Worm (Caenorhabditis elegans) whole organism, L2 larva: ENCODE measurements around the gene F28C6.10.
A peak's percentile ranks its signal among the peaks of the same experiment; 100 is the strongest.

ENCODE experiments used
- C34F6.9 ChIP-seq: fragments of 150-350 bp; optimal IDR thresholded peaks from 2 replicates; lab custom pipeline; 2014; ENCODE audit warnings: missing biosample characterization, missing genetic modification characterization
- Y55F3AM.14 ChIP-seq: fragments of 200-800 bp; sonication (Bioruptor generic); optimal IDR thresholded peaks from 2 replicates; lab custom pipeline; 2018; ENCODE audit warnings: mild to moderate bottlenecking, missing genetic modification characterization, missing compliant biosample characterization
- aly-2 ChIP-seq: fragments of 150-350 bp; optimal IDR thresholded peaks from 2 replicates; lab custom pipeline; 2014; ENCODE audit warnings: missing biosample characterization, missing genetic modification characterization
- ama-1 ChIP-seq: fragments of 150-350 bp; optimal IDR thresholded peaks from 2 replicates; lab custom pipeline; 2018; ENCODE audit warnings: inconsistent platforms
- blmp-1 ChIP-seq: sonication (generic microtip); optimal IDR thresholded peaks from 2 replicates; lab custom pipeline; 2017; ENCODE audit warnings: missing genetic modification characterization, mild to moderate bottlenecking, missing compliant biosample characterization, antibody characterized with exemption, moderate library complexity; ENCODE audit not compliant: insufficient read depth
- ceh-16 ChIP-seq: fragments of 150-350 bp; optimal IDR thresholded peaks from 2 replicates; lab custom pipeline; 2014; ENCODE audit warnings: missing biosample characterization, missing genetic modification characterization
- ceh-82 ChIP-seq: fragments of 150-350 bp; optimal IDR thresholded peaks from 2 replicates; lab custom pipeline; 2014; ENCODE audit warnings: missing biosample characterization, missing genetic modification characterization
- crh-2 ChIP-seq: sonication (generic microtip); optimal IDR thresholded peaks from 2 replicates; lab custom pipeline; 2017; ENCODE audit warnings: missing biosample characterization, missing genetic modification characterization
- egl-27 ChIP-seq: sonication (generic microtip); optimal IDR thresholded peaks from 3 replicates; lab custom pipeline; 2017; ENCODE audit warnings: missing biosample characterization, missing genetic modification reagents, missing genetic modification characterization
- elt-1 ChIP-seq: fragments of 150-350 bp; optimal IDR thresholded peaks from 2 replicates; lab custom pipeline; 2014; ENCODE audit warnings: missing biosample characterization, missing genetic modification characterization
- elt-3 ChIP-seq: sonication (generic microtip); optimal IDR thresholded peaks from 2 replicates; lab custom pipeline; 2017; ENCODE audit warnings: missing biosample characterization, missing genetic modification characterization
- gmeb-1 ChIP-seq: fragments of 150-350 bp; optimal IDR thresholded peaks from 2 replicates; lab custom pipeline; 2014; ENCODE audit warnings: missing biosample characterization, missing genetic modification characterization
- lin-11 ChIP-seq: fragments of 150-350 bp; sonication (generic microtip); optimal IDR thresholded peaks from 2 replicates; lab custom pipeline; 2014; ENCODE audit warnings: missing biosample characterization, missing genetic modification characterization, inconsistent platforms, mixed read lengths
- lin-13 ChIP-seq: fragments of 150-350 bp; optimal IDR thresholded peaks from 2 replicates; lab custom pipeline; 2014; ENCODE audit warnings: missing biosample characterization, missing genetic modification reagents, missing genetic modification characterization
- lin-39 ChIP-seq: fragments of 150-350 bp; optimal IDR thresholded peaks from 2 replicates; lab custom pipeline; 2014; ENCODE audit warnings: missing biosample characterization, missing genetic modification reagents, missing genetic modification characterization
- lsy-2 ChIP-seq, 2 experiments: fragments of 150-350 bp in 1 of 2; sonication (generic microtip) in 1 of 2; optimal IDR thresholded peaks; 2 replicates each; lab custom pipeline; 2014 to 2017; ENCODE audit warnings: missing biosample characterization in 2 of 2, missing genetic modification characterization in 2 of 2
- mab-5 ChIP-seq: fragments of 150-350 bp; optimal IDR thresholded peaks from 2 replicates; lab custom pipeline; 2014; ENCODE audit warnings: missing biosample characterization, missing genetic modification characterization
- mdl-1 ChIP-seq, 2 experiments: fragments of 150-350 bp in 1 of 2; sonication (generic microtip) in 1 of 2; optimal IDR thresholded peaks; 2 replicates each; lab custom pipeline; 2017; ENCODE audit warnings: missing biosample characterization in 2 of 2, missing genetic modification characterization in 2 of 2
- nhr-10 ChIP-seq: sonication (generic microtip); optimal IDR thresholded peaks from 2 replicates; lab custom pipeline; 2017; ENCODE audit warnings: missing biosample characterization, missing genetic modification characterization
- nhr-11 ChIP-seq: fragments of 150-350 bp; optimal IDR thresholded peaks from 2 replicates; lab custom pipeline; 2014; ENCODE audit warnings: missing biosample characterization, missing genetic modification characterization
- nhr-12 ChIP-seq: fragments of 150-350 bp; optimal IDR thresholded peaks from 2 replicates; lab custom pipeline; 2014; ENCODE audit warnings: missing biosample characterization, missing genetic modification characterization
- nhr-129 ChIP-seq: fragments of 150-350 bp; optimal IDR thresholded peaks from 2 replicates; lab custom pipeline; 2014; ENCODE audit warnings: missing biosample characterization, missing genetic modification characterization
- nhr-21 ChIP-seq: fragments of 150-350 bp; optimal IDR thresholded peaks from 2 replicates; lab custom pipeline; 2014; ENCODE audit warnings: missing biosample characterization, missing genetic modification characterization
- nhr-23 ChIP-seq: fragments of 150-350 bp; optimal IDR thresholded peaks from 2 replicates; lab custom pipeline; 2014; ENCODE audit warnings: missing biosample characterization, missing genetic modification reagents, missing genetic modification characterization
- nhr-237 ChIP-seq: fragments of 150-350 bp; optimal IDR thresholded peaks from 2 replicates; lab custom pipeline; 2014; ENCODE audit warnings: missing biosample characterization, missing genetic modification characterization
- nhr-77 ChIP-seq: fragments of 150-350 bp; optimal IDR thresholded peaks from 2 replicates; lab custom pipeline; 2014; ENCODE audit warnings: missing biosample characterization, missing genetic modification characterization
- peb-1 ChIP-seq: fragments of 150-350 bp; optimal IDR thresholded peaks from 2 replicates; lab custom pipeline; 2014; ENCODE audit warnings: missing biosample characterization, missing genetic modification characterization
- sem-4 ChIP-seq: fragments of 150-350 bp; optimal IDR thresholded peaks from 2 replicates; lab custom pipeline; 2014; ENCODE audit warnings: missing biosample characterization, missing genetic modification reagents, missing genetic modification characterization
- skn-1 ChIP-seq: sonication (generic microtip); optimal IDR thresholded peaks from 2 replicates; lab custom pipeline; 2017; ENCODE audit warnings: missing biosample characterization, missing genetic modification characterization
- sma-3 ChIP-seq: sonication (generic microtip); optimal IDR thresholded peaks from 2 replicates; lab custom pipeline; 2016; ENCODE audit warnings: missing genetic modification reagents, missing genetic modification characterization, missing compliant biosample characterization
- sma-9 ChIP-seq, 2 experiments: fragments of 150-350 bp in 1 of 2; sonication (generic microtip) in 1 of 2; optimal IDR thresholded peaks; 2 replicates each; lab custom pipeline; 2014 to 2016; ENCODE audit warnings: missing genetic modification characterization in 2 of 2, mild to moderate bottlenecking in 1 of 2, missing biosample characterization in 1 of 2, missing compliant biosample characterization in 1 of 2, missing genetic modification reagents in 1 of 2, moderate library complexity in 1 of 2
- snpc-4 ChIP-seq: fragments of 150-350 bp; optimal IDR thresholded peaks from 2 replicates; lab custom pipeline; 2014; ENCODE audit warnings: missing biosample characterization, missing genetic modification characterization
- unc-39 ChIP-seq: fragments of 150-350 bp; optimal IDR thresholded peaks from 2 replicates; lab custom pipeline; 2014; ENCODE audit warnings: missing biosample characterization, missing genetic modification characterization
- unc-55 ChIP-seq: fragments of 150-350 bp; sonication (generic microtip); optimal IDR thresholded peaks from 3 replicates; lab custom pipeline; 2014; ENCODE audit warnings: missing biosample characterization, missing genetic modification reagents, missing genetic modification characterization
- unc-62 ChIP-seq: fragments of 150-350 bp; optimal IDR thresholded peaks from 2 replicates; lab custom pipeline; 2014; ENCODE audit warnings: missing biosample characterization, missing genetic modification reagents, missing genetic modification characterization
- zag-1 ChIP-seq: fragments of 150-350 bp; optimal IDR thresholded peaks from 2 replicates; lab custom pipeline; 2014; ENCODE audit warnings: missing biosample characterization, missing genetic modification characterization
- ztf-1 ChIP-seq: fragments of 200-800 bp; sonication (Bioruptor generic); conservative IDR thresholded peaks from 2 replicates; pipeline ENCODE4 v1.3.6; 2022; ENCODE audit warnings: missing genetic modification characterization, missing compliant biosample characterization
- ztf-11 ChIP-seq: sonication (generic microtip); optimal IDR thresholded peaks from 2 replicates; lab custom pipeline; 2017; ENCODE audit warnings: missing biosample characterization, missing genetic modification characterization
- ztf-4 ChIP-seq: fragments of 150-350 bp; optimal IDR thresholded peaks from 2 replicates; lab custom pipeline; 2014; ENCODE audit warnings: missing biosample characterization, missing genetic modification characterization

Gene F28C6.10

DNA sequence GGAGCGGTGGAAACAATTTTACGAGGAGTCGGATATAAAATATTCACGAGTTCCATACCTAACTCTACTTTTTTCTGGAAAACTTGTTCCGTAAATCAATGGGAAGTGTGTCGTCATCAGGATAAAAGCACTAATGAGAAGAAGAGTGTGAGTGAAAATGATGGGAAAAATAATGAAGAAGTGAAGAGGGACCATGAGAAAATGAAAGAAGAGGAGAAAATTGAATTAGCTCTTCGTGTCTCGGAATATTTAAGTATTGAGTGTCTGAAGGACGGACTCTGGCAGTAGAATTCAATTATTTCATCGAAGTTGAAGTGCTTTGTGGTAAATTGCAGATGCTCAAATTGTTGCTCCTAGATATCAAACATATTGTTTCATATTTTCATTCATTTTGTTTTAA lies 18.5 kb upstream of the F28C6.10 start:
- TF ChIP-seq nhr-21 (tag; lab: Kevin White, UChicago) (no peak), C34F6.9 (tag; lab: Kevin White, UChicago) (peak; percentile 49), nhr-237 (tag; lab: Kevin White, UChicago) (no peak), peb-1 (tag; lab: Kevin White, UChicago) (no peak), lin-13 (GFP tag; lab: Kevin White, UChicago) (no peak), sma-3 (GFP tag; lab: Kevin White, UChicago) (no peak), elt-1 (tag; lab: Kevin White, UChicago) (no peak), crh-2 (tag; lab: Kevin White, UChicago) (peak; percentile 35), gmeb-1 (tag; lab: Kevin White, UChicago) (no peak), elt-3 (no peak), lin-11 (tag; lab: Kevin White, UChicago) (no peak), snpc-4 (no peak), mdl-1 (tag; optimal IDR thresholded peaks at IDR 0.05; lab: Kevin White, UChicago) (no peak), sma-9 (GFP tag; optimal IDR thresholded peaks at IDR 0.05; lab: Kevin White, UChicago) (peak; percentile 38), sma-9 (tag; optimal IDR thresholded peaks at IDR 0.05; lab: Kevin White, UChicago) (no peak), lsy-2 (tag; optimal IDR thresholded peaks at IDR 0.05; lab: Kevin White, UChicago) (peak in 1 of 2 experiments; percentile 39), ceh-16 (no peak), ztf-1 (GFP tag; lab: Robert Waterston, UW) (no peak), Y55F3AM.14 (GFP tag; lab: Kevin White, UChicago) (no peak), nhr-77 (tag; lab: Kevin White, UChicago) (no peak), nhr-12 (tag; lab: Kevin White, UChicago) (no peak), unc-39 (tag; lab: Kevin White, UChicago) (no peak), zag-1 (tag; lab: Kevin White, UChicago) (peak; percentile 40), lin-39 (tag; lab: Kevin White, UChicago) (no peak), unc-55 (peak; percentile 17), egl-27 (no peak), ama-1 (no peak), nhr-11 (tag; lab: Kevin White, UChicago) (no peak), skn-1 (no peak), nhr-23 (tag; lab: Kevin White, UChicago) (no peak), sem-4 (tag; lab: Kevin White, UChicago) (no peak), ztf-11 (tag; lab: Kevin White, UChicago) (no peak)

DNA sequence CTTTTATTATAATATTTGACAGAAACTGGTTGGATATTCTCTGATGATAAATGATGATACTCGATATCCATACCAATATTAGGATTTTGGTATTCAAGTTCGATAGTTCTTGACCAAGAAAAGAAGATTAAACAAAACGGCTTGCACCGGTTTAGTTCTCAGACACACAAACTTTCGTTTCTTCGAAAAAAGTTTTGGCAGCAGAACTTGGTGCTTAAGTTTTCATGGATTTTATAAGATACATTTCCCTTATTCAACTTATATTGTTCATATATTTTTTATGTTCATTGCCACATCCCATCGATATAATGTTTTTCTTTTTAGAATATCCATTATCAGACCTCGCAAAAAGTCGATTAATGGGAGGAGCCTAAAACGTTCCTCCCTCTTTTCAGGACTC lies 17.1 kb upstream of the F28C6.10 start, which contains the start of gene aptf-4:
TSS of gene aptf-4 (plus strand) at position 301 of the 400 bp plus-strand sequence.
- TF ChIP-seq unc-55 (peak; percentile 26), ztf-4 (tag; lab: Kevin White, UChicago) (no peak), nhr-10 (tag; lab: Kevin White, UChicago) (no peak), mab-5 (tag; lab: Kevin White, UChicago) (no peak), ceh-16 (no peak)
- TF ChIP-seq, all 48 proteins: peak for 1

DNA sequence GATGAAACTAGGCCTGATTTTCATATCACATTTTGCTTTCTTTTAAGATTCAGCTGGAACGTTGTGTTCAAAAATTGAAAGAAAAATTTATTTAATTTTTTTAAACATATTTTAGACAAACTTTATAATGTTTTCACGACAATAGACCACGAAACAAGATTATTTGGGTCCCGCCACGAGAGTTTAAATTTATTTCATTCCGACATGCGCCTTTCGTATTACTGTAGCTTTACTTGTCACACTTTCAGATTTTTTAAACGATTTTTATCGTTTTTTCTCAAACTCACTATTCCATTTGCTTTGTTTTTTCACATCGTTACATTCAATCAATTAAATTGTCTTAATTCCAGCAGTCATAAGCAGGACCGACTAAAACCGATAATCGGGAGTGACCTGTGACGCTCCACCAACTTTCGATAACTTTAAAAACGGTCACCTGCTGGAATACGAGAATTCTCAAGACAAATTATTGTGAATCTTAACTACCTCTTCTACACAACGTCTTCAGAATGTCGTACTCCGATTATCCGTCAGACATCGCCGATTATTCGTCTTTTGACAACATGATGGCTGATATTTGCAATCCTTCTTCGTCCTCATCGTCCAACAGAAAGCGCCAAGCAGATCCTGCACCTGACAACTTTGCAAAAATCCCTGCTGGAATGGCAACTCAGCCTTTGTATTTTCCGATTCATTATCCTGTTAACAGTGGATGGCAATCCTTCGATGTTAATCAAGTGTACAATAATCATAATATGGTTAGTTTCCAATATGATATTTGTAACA lies 13.7 kb upstream of the F28C6.10 start, which contains the start of gene aptf-3:
TSS of gene aptf-3 (plus strand) at position 351 of the 786 bp plus-strand sequence.
- TF ChIP-seq ama-1 (no peak), snpc-4 (no peak), unc-55 (no peak), ztf-1 (GFP tag; lab: Robert Waterston, UW) (no peak), nhr-129 (tag; lab: Kevin White, UChicago) (no peak), blmp-1 (no peak), unc-62 (GFP tag; lab: Kevin White, UChicago) (no peak)

DNA sequence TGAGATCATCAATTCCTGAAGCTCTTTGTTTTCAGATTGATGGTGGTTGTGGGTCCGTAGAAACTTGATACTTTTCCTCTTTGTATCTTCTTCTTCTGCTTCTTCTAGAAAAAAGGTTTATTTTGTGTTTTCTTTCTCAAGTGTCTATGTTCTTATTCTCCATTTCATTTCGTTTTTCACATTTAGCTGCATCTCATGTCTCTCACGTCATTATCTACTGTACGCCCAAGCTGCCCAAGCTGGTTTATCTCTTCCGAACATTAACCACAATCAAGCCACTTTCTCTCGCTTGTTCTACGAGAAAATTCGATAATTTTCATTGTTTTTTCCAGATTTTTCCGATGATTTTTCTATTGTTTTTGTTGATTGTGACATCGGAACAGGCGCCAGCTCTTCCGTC lies 8.5 kb upstream of the F28C6.10 start, which contains the start of gene F28C6.5:
TSS of gene F28C6.5 (plus strand) at position 301 of the 400 bp plus-strand sequence.
- TF ChIP-seq nhr-12 (tag; lab: Kevin White, UChicago), result no peak
- no peak for TF ChIP-seq ztf-4 (tag; lab: Kevin White, UChicago)
- no peak for TF ChIP-seq C34F6.9 (tag; lab: Kevin White, UChicago)
- no peak for TF ChIP-seq mdl-1 (tag; optimal IDR thresholded peaks at IDR 0.05; lab: Kevin White, UChicago)
- no peak for TF ChIP-seq nhr-11 (tag; lab: Kevin White, UChicago)
- TF ChIP-seq mab-5 (tag; lab: Kevin White, UChicago), result no peak
- no peak for TF ChIP-seq ceh-82 (tag; lab: Kevin White, UChicago)
- no peak for TF ChIP-seq ztf-11 (tag; lab: Kevin White, UChicago)
- no peak for TF ChIP-seq crh-2 (tag; lab: Kevin White, UChicago)
- no peak for TF ChIP-seq unc-62 (GFP tag; lab: Kevin White, UChicago)
- TF ChIP-seq aly-2 (tag; lab: Kevin White, UChicago), result no peak
- TF ChIP-seq lin-39 (tag; lab: Kevin White, UChicago), result no peak
